Fruit fly (Drosophila melanogaster) whole organism, embryonic: ENCODE data around the gene witty.

Experiments
- Atf6 ChIP-seq: fragments of 200-800 bp; sonication (Bioruptor generic); IDR thresholded peaks from 2 replicates; pipeline ENCODE4 v1.3.6; 2022; ENCODE audit warnings: missing biosample characterization, missing genetic modification characterization
- B-H2 ChIP-seq: fragments of 200-800 bp; sonication (Bioruptor generic); optimal IDR thresholded peaks from 2 replicates; lab custom pipeline; 2018; ENCODE audit warnings: missing biosample characterization, mild to moderate bottlenecking, missing genetic modification characterization
- Bgb ChIP-seq: fragments of 200-800 bp; sonication (Bioruptor generic); IDR thresholded peaks from 2 replicates; pipeline ENCODE4 v1.3.6; 2022; ENCODE audit warnings: missing biosample characterization, missing genetic modification characterization; ENCODE audit not compliant: partially characterized antibody
- CG12104 ChIP-seq: fragments of 200-800 bp; sonication (Bioruptor generic); optimal IDR thresholded peaks from 3 replicates; lab custom pipeline; 2016; ENCODE audit warnings: missing biosample characterization, missing genetic modification characterization
- CG12219 ChIP-seq: fragments of 200-800 bp; sonication (Bioruptor generic); optimal IDR thresholded peaks from 3 replicates; lab custom pipeline; 2018; ENCODE audit warnings: missing biosample characterization, mild to moderate bottlenecking, missing genetic modification characterization
- CG12744 ChIP-seq: fragments of 200-800 bp; sonication (Bioruptor generic); optimal IDR thresholded peaks from 2 replicates; lab custom pipeline; 2016; ENCODE audit warnings: missing biosample characterization, missing genetic modification characterization
- CG13775 ChIP-seq: fragments of 200-800 bp; sonication (Bioruptor generic); optimal IDR thresholded peaks from 3 replicates; lab custom pipeline; 2017; ENCODE audit warnings: missing biosample characterization, mild to moderate bottlenecking, missing genetic modification characterization
- CG14441 ChIP-seq: fragments of 200-800 bp; sonication (Bioruptor generic); IDR thresholded peaks from 2 replicates; pipeline ENCODE4 v1.3.6; 2022; ENCODE audit warnings: missing biosample characterization, missing genetic modification characterization
- CG14710 ChIP-seq: fragments of 200-800 bp; sonication (Bioruptor generic); optimal IDR thresholded peaks from 3 replicates; lab custom pipeline; 2019; ENCODE audit warnings: missing biosample characterization, mild to moderate bottlenecking, missing genetic modification characterization, moderate library complexity
- CG16863 ChIP-seq: fragments of 200-800 bp; sonication (Bioruptor generic); optimal IDR thresholded peaks from 3 replicates; lab custom pipeline; 2016; ENCODE audit warnings: missing biosample characterization, missing genetic modification characterization
- CG33557 ChIP-seq: fragments of 200-800 bp; sonication (Bioruptor generic); optimal IDR thresholded peaks from 2 replicates; lab custom pipeline; 2019; ENCODE audit warnings: missing biosample characterization, mild to moderate bottlenecking, missing genetic modification characterization, moderate library complexity
- CG4707 ChIP-seq: fragments of 200-800 bp; sonication (Bioruptor generic); optimal IDR thresholded peaks from 2 replicates; lab custom pipeline; 2018; ENCODE audit warnings: missing biosample characterization, mild to moderate bottlenecking, missing genetic modification characterization, moderate library complexity
- CG6654 ChIP-seq: fragments of 200-800 bp; sonication (Bioruptor generic); optimal IDR thresholded peaks from 2 replicates; lab custom pipeline; 2017; ENCODE audit warnings: missing biosample characterization, mild to moderate bottlenecking, missing genetic modification characterization
- CG6813 ChIP-seq: fragments of 200-800 bp; sonication (Bioruptor generic); optimal IDR thresholded peaks from 2 replicates; lab custom pipeline; 2017; ENCODE audit warnings: missing biosample characterization, missing genetic modification characterization, mild to moderate bottlenecking, moderate library complexity, missing genetic modification reagents
- CG8290 ChIP-seq, 3 experiments: fragments of 200-800 bp; sonication (Bioruptor generic); optimal IDR thresholded peaks; 2 replicates each; lab custom pipeline; 2016 to 2019; ENCODE audit warnings: missing biosample characterization in 3 of 3, missing genetic modification characterization in 3 of 3, mild to moderate bottlenecking in 2 of 3, moderate library complexity in 1 of 3
- CG8924 ChIP-seq: fragments of 200-800 bp; optimal IDR thresholded peaks from 3 replicates; lab custom pipeline; 2019; ENCODE audit warnings: missing biosample characterization, mild to moderate bottlenecking, missing genetic modification characterization, moderate library complexity
- CG8944 ChIP-seq: fragments of 200-800 bp; sonication (Bioruptor generic); optimal IDR thresholded peaks from 3 replicates; lab custom pipeline; 2016; ENCODE audit warnings: missing biosample characterization, missing genetic modification characterization
- CG9817 ChIP-seq: fragments of 200-800 bp; sonication (Bioruptor generic); optimal IDR thresholded peaks from 2 replicates; lab custom pipeline; 2018; ENCODE audit warnings: missing biosample characterization, mild to moderate bottlenecking, missing genetic modification characterization, moderate library complexity
- CTCF ChIP-seq: fragments of 200-800 bp; sonication (Bioruptor generic); optimal IDR thresholded peaks from 2 replicates; lab custom pipeline; 2017; ENCODE audit warnings: missing biosample characterization, mild to moderate bottlenecking, missing genetic modification characterization, moderate library complexity
- Dek ChIP-seq: fragments of 200-800 bp; sonication (Bioruptor generic); optimal IDR thresholded peaks from 3 replicates; lab custom pipeline; 2019; ENCODE audit warnings: missing biosample characterization, mild to moderate bottlenecking, missing genetic modification characterization, moderate library complexity
- ERR ChIP-seq: fragments of 200-800 bp; sonication (Bioruptor generic); optimal IDR thresholded peaks from 2 replicates; lab custom pipeline; 2016; ENCODE audit warnings: missing biosample characterization, missing genetic modification characterization
- Ets97D ChIP-seq: fragments of 200-800 bp; sonication (Bioruptor generic); optimal IDR thresholded peaks from 3 replicates; lab custom pipeline; 2016; ENCODE audit warnings: missing biosample characterization, missing genetic modification characterization
- Gug ChIP-seq: fragments of 200-800 bp; sonication (Bioruptor generic); IDR thresholded peaks from 4 replicates; pipeline ENCODE4 v1.3.6; 2022; ENCODE audit warnings: missing biosample characterization, missing genetic modification characterization
- HLH54F ChIP-seq: fragments of 200-800 bp; sonication (Bioruptor generic); optimal IDR thresholded peaks from 3 replicates; lab custom pipeline; 2016; ENCODE audit warnings: missing biosample characterization, missing genetic modification characterization
- Hr3 ChIP-seq: fragments of 200-800 bp; sonication (Bioruptor generic); optimal IDR thresholded peaks from 3 replicates; lab custom pipeline; 2016; ENCODE audit warnings: missing biosample characterization, missing genetic modification characterization
- MBD-R2 ChIP-seq: fragments of 200-800 bp; sonication (Bioruptor generic); IDR thresholded peaks from 2 replicates; pipeline ENCODE4 v1.3.6; 2022; ENCODE audit warnings: missing biosample characterization, missing genetic modification characterization
- MESR4 ChIP-seq: fragments of 200-800 bp; sonication (Bioruptor generic); optimal IDR thresholded peaks from 2 replicates; lab custom pipeline; 2018; ENCODE audit warnings: missing biosample characterization, mild to moderate bottlenecking, missing genetic modification characterization, moderate library complexity
- Sox102F ChIP-seq: fragments of 200-800 bp; sonication (Bioruptor generic); optimal IDR thresholded peaks from 2 replicates; lab custom pipeline; 2018; ENCODE audit warnings: missing biosample characterization, mild to moderate bottlenecking, missing genetic modification characterization, moderate library complexity
- Stat92E ChIP-seq, 3 experiments: fragments of >200 bp in 2 of 3; fragments of 200-800 bp in 1 of 3; sonication (Bioruptor generic) in 1 of 3; optimal IDR thresholded peaks; 2 replicates each; lab custom pipeline; 2017 to 2019; ENCODE audit warnings: missing biosample characterization in 3 of 3, missing genetic modification characterization in 3 of 3, mild to moderate bottlenecking in 1 of 3, moderate library complexity in 1 of 3
- Trl ChIP-seq, 3 experiments: fragments of >200 bp in 2 of 3; fragments of 200-800 bp in 1 of 3; sonication (Bioruptor generic) in 1 of 3; optimal IDR thresholded peaks; 2 replicates in 1 of 3; 3 replicates in 2 of 3; lab custom pipeline; 2016 to 2017; ENCODE audit warnings: missing biosample characterization in 1 of 3, missing genetic modification characterization in 1 of 3
- chm ChIP-seq: fragments of 200-800 bp; sonication (Bioruptor generic); IDR thresholded peaks from 2 replicates; pipeline ENCODE4 v1.3.6; 2022; ENCODE audit warnings: missing biosample characterization, missing genetic modification characterization
- da ChIP-seq: fragments of 200-800 bp; sonication (Bioruptor generic); optimal IDR thresholded peaks from 2 replicates; lab custom pipeline; 2016; ENCODE audit warnings: missing biosample characterization, missing genetic modification characterization
- dmrt99B ChIP-seq: fragments of 200-800 bp; sonication (Bioruptor generic); optimal IDR thresholded peaks from 2 replicates; lab custom pipeline; 2018; ENCODE audit warnings: missing biosample characterization, mild to moderate bottlenecking, missing genetic modification characterization, moderate library complexity
- ewg ChIP-seq: fragments of 200-800 bp; sonication (Bioruptor generic); optimal IDR thresholded peaks from 3 replicates; lab custom pipeline; 2017; ENCODE audit warnings: mild to moderate bottlenecking, missing biosample characterization, missing genetic modification reagents, missing genetic modification characterization
- fd3F ChIP-seq: fragments of 200-800 bp; sonication (Bioruptor generic); optimal IDR thresholded peaks from 2 replicates; lab custom pipeline; 2018; ENCODE audit warnings: missing biosample characterization, mild to moderate bottlenecking, missing genetic modification characterization, moderate library complexity
- fd64A ChIP-seq: fragments of 200-800 bp; sonication (Bioruptor generic); optimal IDR thresholded peaks from 3 replicates; lab custom pipeline; 2018; ENCODE audit warnings: missing biosample characterization, mild to moderate bottlenecking, missing genetic modification characterization
- ftz-f1 ChIP-seq: fragments of 200-800 bp; sonication (Bioruptor generic); optimal IDR thresholded peaks from 2 replicates; lab custom pipeline; 2016; ENCODE audit warnings: missing biosample characterization, missing genetic modification characterization
- ind ChIP-seq: fragments of 200-800 bp; sonication (Bioruptor generic); optimal IDR thresholded peaks from 3 replicates; lab custom pipeline; 2016; ENCODE audit warnings: missing biosample characterization, missing genetic modification characterization
- lbe ChIP-seq: fragments of 200-800 bp; sonication (Bioruptor generic); optimal IDR thresholded peaks from 2 replicates; lab custom pipeline; 2016; ENCODE audit warnings: missing biosample characterization, mild to moderate bottlenecking, missing genetic modification characterization
- lola ChIP-seq, 3 experiments: fragments of >200 bp in 2 of 3; fragments of 200-800 bp in 1 of 3; sonication (Bioruptor generic) in 1 of 3; optimal IDR thresholded peaks; 2 replicates each; lab custom pipeline; 2017 to 2019; ENCODE audit warnings: missing biosample characterization in 3 of 3, missing genetic modification characterization in 3 of 3, mild to moderate bottlenecking in 1 of 3, moderate library complexity in 1 of 3
- nerfin-1 ChIP-seq: fragments of 200-800 bp; sonication (Bioruptor generic); optimal IDR thresholded peaks from 3 replicates; lab custom pipeline; 2019; ENCODE audit warnings: missing biosample characterization, mild to moderate bottlenecking, missing genetic modification characterization, moderate library complexity
- oc ChIP-seq: fragments of 200-800 bp; sonication (Bioruptor generic); optimal IDR thresholded peaks from 2 replicates; lab custom pipeline; 2018; ENCODE audit warnings: missing biosample characterization, mild to moderate bottlenecking, missing genetic modification characterization, moderate library complexity
- peb ChIP-seq: fragments of 200-800 bp; sonication (Bioruptor generic); IDR thresholded peaks from 2 replicates; pipeline ENCODE4 v1.3.6; 2022; ENCODE audit warnings: missing biosample characterization, missing genetic modification characterization
- sens ChIP-seq: fragments of 200-800 bp; sonication (Bioruptor generic); peaks from one replicate; lab custom pipeline; 2016; ENCODE audit warnings: missing biosample characterization, missing genetic modification characterization
- slbo ChIP-seq: fragments of 200-800 bp; sonication (Bioruptor generic); IDR thresholded peaks from 2 replicates; pipeline ENCODE4 v1.3.6; 2022; ENCODE audit warnings: missing biosample characterization, missing genetic modification characterization
- sr ChIP-seq: fragments of 200-800 bp; sonication (Bioruptor generic); IDR thresholded peaks from 3 replicates; pipeline ENCODE4 v1.3.6; 2022; ENCODE audit warnings: missing biosample characterization, missing genetic modification characterization
- stc ChIP-seq: fragments of 200-800 bp; sonication (Bioruptor generic); IDR thresholded peaks from 2 replicates; pipeline ENCODE4 v1.3.6; 2022; ENCODE audit warnings: missing biosample characterization, missing genetic modification characterization
- tna ChIP-seq: fragments of 200-800 bp; sonication (Bioruptor generic); IDR thresholded peaks from 2 replicates; pipeline ENCODE4 v1.3.6; 2022; ENCODE audit warnings: missing biosample characterization, missing genetic modification characterization; ENCODE audit not compliant: partially characterized antibody
- unc-4 ChIP-seq: fragments of 200-800 bp; sonication (Bioruptor generic); IDR thresholded peaks from 2 replicates; pipeline ENCODE4 v1.3.6; 2022; ENCODE audit warnings: missing biosample characterization, missing genetic modification characterization; ENCODE audit not compliant: partially characterized antibody
- z ChIP-seq: fragments of 200-800 bp; sonication (Bioruptor generic); IDR thresholded peaks from 3 replicates; pipeline ENCODE4 v1.3.6; 2022; ENCODE audit warnings: missing biosample characterization, missing genetic modification characterization

witty gene

dm6 chr2L:8325150-8325549, 12.9 kb upstream of the witty start, which contains the start of gene CG7781 (continued):
- TF ChIP-seq Trl (optimal IDR thresholded peaks at IDR 0.05; lab: Kevin White, UChicago) (peak in 1 of 2 experiments; percentile 9), Trl (GFP tag; optimal IDR thresholded peaks at IDR 0.05; lab: Kevin White, UChicago) (no peak), Bgb (GFP tag; lab: Robert Waterston, UW) (no peak; the same call in 1 of the 2 replicates), tna (GFP tag; lab: Robert Waterston, UW) (no peak), CG12744 (GFP tag; lab: Kevin White, UChicago) (no peak), z (GFP tag; lab: Robert Waterston, UW) (peak; percentile 76), sens (GFP tag; lab: Kevin White, UChicago) (no peak), CG6813 (GFP tag; lab: Kevin White, UChicago) (no peak), CG8290 (GFP tag; optimal IDR thresholded peaks at IDR 0.05; lab: Kevin White, UChicago) (no peak), CG8290 (tag; optimal IDR thresholded peaks at IDR 0.05; lab: Kevin White, UChicago) (no peak), Sox102F (GFP tag; lab: Kevin White, UChicago) (no peak), CG4707 (GFP tag; lab: Kevin White, UChicago) (no peak), peb (GFP tag; lab: Robert Waterston, UW) (no peak), lbe (GFP tag; lab: Kevin White, UChicago) (no peak), CG8924 (tag; lab: Kevin White, UChicago) (no peak), CG14710 (tag; lab: Kevin White, UChicago) (no peak), Hr3 (GFP tag; lab: Kevin White, UChicago) (no peak), nerfin-1 (tag; lab: Kevin White, UChicago) (no peak), oc (no peak), sr (GFP tag; lab: Robert Waterston, UW) (no peak), ewg (peak; percentile 5), fd64A (GFP tag; lab: Kevin White, UChicago) (no peak), Stat92E (GFP tag; optimal IDR thresholded peaks at IDR 0.05; lab: Kevin White, UChicago) (no peak), slbo (GFP tag; lab: Robert Waterston, UW) (0 out of 2 replicates have a peak, but pooled peaks have one; percentile 24), Atf6 (no peak), CG14441 (0 out of 2 replicates have a peak, but pooled peaks have one; percentile 29), CG12104 (GFP tag; lab: Kevin White, UChicago) (no peak), lola (GFP tag; optimal IDR thresholded peaks at IDR 0.05; lab: Kevin White, UChicago) (no peak), CG33557 (GFP tag; lab: Kevin White, UChicago) (no peak), Gug (no peak), MESR4 (GFP tag; lab: Kevin White, UChicago) (no peak), unc-4 (GFP tag; lab: Robert Waterston, UW) (no peak), Dek (tag; lab: Kevin White, UChicago) (no peak), CG8944 (GFP tag; lab: Kevin White, UChicago) (no peak), chm (GFP tag; lab: Robert Waterston, UW) (no peak; the same call in 1 of the 2 replicates), ind (GFP tag; lab: Kevin White, UChicago) (no peak), B-H2 (no peak), HLH54F (no peak), ftz-f1 (GFP tag; lab: Kevin White, UChicago) (no peak), da (GFP tag; lab: Kevin White, UChicago) (no peak), CTCF (GFP tag; lab: Kevin White, UChicago) (no peak), CG13775 (GFP tag; lab: Kevin White, UChicago) (no peak), CG9817 (no peak), Ets97D (no peak), stc (no peak), CG12219 (GFP tag; lab: Kevin White, UChicago) (no peak), CG6654 (GFP tag; lab: Kevin White, UChicago) (no peak), dmrt99B (no peak), fd3F (GFP tag; lab: Kevin White, UChicago) (no peak), CG16863 (GFP tag; lab: Kevin White, UChicago) (no peak), ERR (GFP tag; lab: Kevin White, UChicago) (no peak), MBD-R2 (GFP tag; lab: Robert Waterston, UW) (no peak)
